Fruit fly (Drosophila melanogaster) whole organism, wandering third instar larva: ENCODE results near the gene GATAd.

Experiments used
- Abd-B ChIP-seq: fragments of >200 bp; optimal IDR thresholded peaks from 2 replicates; lab custom pipeline; 2017; ENCODE audit warnings: missing biosample characterization, missing genetic modification characterization
- Hr78 ChIP-seq: fragments of >200 bp; optimal IDR thresholded peaks from 2 replicates; lab custom pipeline; 2017; ENCODE audit warnings: missing biosample characterization, missing genetic modification characterization
- Jra ChIP-seq: sonication (Bioruptor generic); optimal IDR thresholded peaks from 2 replicates; lab custom pipeline; 2016; ENCODE audit warnings: missing biosample characterization, missing genetic modification characterization
- Mio ChIP-seq: sonication (Bioruptor generic); optimal IDR thresholded peaks from 2 replicates; lab custom pipeline; 2016; ENCODE audit warnings: missing biosample characterization, missing genetic modification characterization
- Myc ChIP-seq: fragments of >200 bp; optimal IDR thresholded peaks from 2 replicates; lab custom pipeline; 2017
- Vsx2 ChIP-seq: fragments of 200-300, 225-300 bp; sonication (Bioruptor generic); optimal IDR thresholded peaks from 2 replicates; lab custom pipeline; 2018; ENCODE audit warnings: missing biosample characterization, missing genetic modification characterization; ENCODE audit not compliant: partially characterized antibody
- brk ChIP-seq: fragments of 200-800 bp; sonication (Bioruptor generic); optimal IDR thresholded peaks from 2 replicates; lab custom pipeline; 2016; ENCODE audit warnings: missing biosample characterization, mild to moderate bottlenecking, missing genetic modification characterization
- lola ChIP-seq: fragments of >200 bp; optimal IDR thresholded peaks from 2 replicates; lab custom pipeline; 2017; ENCODE audit warnings: missing biosample characterization, missing genetic modification characterization
- rgr ChIP-seq: fragments of 200-800 bp; sonication (Bioruptor generic); optimal IDR thresholded peaks from 3 replicates; lab custom pipeline; 2016; ENCODE audit warnings: missing biosample characterization, mild to moderate bottlenecking, missing genetic modification characterization
- usp ChIP-seq: fragments of >200 bp; optimal IDR thresholded peaks from 2 replicates; lab custom pipeline; 2017; ENCODE audit warnings: missing biosample characterization, missing genetic modification characterization
- woc ChIP-seq: sonication (Bioruptor generic); optimal IDR thresholded peaks from 2 replicates; lab custom pipeline; 2016; ENCODE audit warnings: missing biosample characterization, mild to moderate bottlenecking, missing genetic modification characterization

- TF ChIP-seq woc (GFP tag; lab: Kevin White, UChicago) (no peak), Abd-B (GFP tag; lab: Kevin White, UChicago) (no peak), usp (no peak), Jra (GFP tag; lab: Kevin White, UChicago) (no peak), Vsx2 (GFP tag; lab: Kevin White, UChicago) (no peak), brk (no peak), rgr (no peak), lola (GFP tag; lab: Kevin White, UChicago) (no peak), Myc (no peak), Hr78 (no peak), Mio (no peak)
Observed at dm6 chr2L:10305538-10306147, 27.9 kb upstream of the GATAd start.
